Worm (Caenorhabditis elegans) whole organism, L4/young adult: ENCODE measurements around the gene srh-276.

Experiments used
- W03F9.2 ChIP-seq: fragments of 150-350 bp; optimal IDR thresholded peaks from 2 replicates; lab custom pipeline; 2014; ENCODE audit warnings: missing biosample characterization, missing genetic modification characterization
- dao-5 ChIP-seq: sonication (generic microtip); optimal IDR thresholded peaks from 2 replicates; lab custom pipeline; 2016; ENCODE audit warnings: missing genotype, missing genetic modification characterization, moderate library complexity, missing compliant biosample characterization
- him-1 ChIP-seq: sonication (generic microtip); optimal IDR thresholded peaks from 2 replicates; lab custom pipeline; 2016; ENCODE audit warnings: missing genotype, missing genetic modification reagents, missing genetic modification characterization, missing compliant biosample characterization

DNA sequence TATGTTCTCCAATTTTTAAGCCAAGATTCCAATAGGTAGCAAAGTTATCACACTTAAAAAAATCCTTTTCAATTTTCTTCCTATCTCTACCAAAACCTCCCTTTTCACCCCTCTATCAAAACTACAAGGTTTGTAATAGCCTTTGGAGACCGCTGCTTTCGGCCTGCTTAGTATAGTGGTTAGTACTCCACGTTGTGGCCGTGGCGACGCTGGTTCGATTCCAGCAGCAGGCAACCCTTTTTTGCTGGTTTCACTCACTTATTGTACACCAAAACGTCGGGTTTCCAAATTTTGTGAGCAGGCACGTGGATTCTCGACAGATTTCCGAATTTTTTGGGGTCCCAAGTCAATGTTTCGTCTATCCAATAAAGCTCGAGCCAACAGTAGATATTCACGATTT, 24.7 kb downstream of the srh-276 start:
- TF ChIP-seq dao-5 (no peak), him-1 (no peak), W03F9.2 (tag; lab: Kevin White, UChicago) (no peak)
